Fruit fly (Drosophila melanogaster) whole organism, prepupa: Measurements from ENCODE around the gene rt.

Experiments used
- Blimp-1 ChIP-seq: fragments of 200-800 bp; sonication (Bioruptor generic); optimal IDR thresholded peaks from 3 replicates; lab custom pipeline; 2017; ENCODE audit warnings: missing biosample characterization, missing genetic modification characterization, mild to moderate bottlenecking, moderate library complexity, missing genetic modification reagents
- CG7368 ChIP-seq: fragments of 200-800 bp; sonication (Bioruptor generic); optimal IDR thresholded peaks from 3 replicates; lab custom pipeline; 2016; ENCODE audit warnings: missing biosample characterization, missing genetic modification characterization
- CG8632 ChIP-seq: fragments of 200-800 bp; sonication (Bioruptor generic); optimal IDR thresholded peaks from 3 replicates; lab custom pipeline; 2016; ENCODE audit warnings: missing biosample characterization, missing genetic modification characterization
- Gug ChIP-seq: fragments of 200-800 bp; sonication (Bioruptor generic); IDR thresholded peaks from 2 replicates; pipeline ENCODE4 v1.3.6; 2022; ENCODE audit warnings: missing biosample characterization, missing genetic modification characterization
- Hr39 ChIP-seq: fragments of 200-800 bp; sonication (Bioruptor generic); optimal IDR thresholded peaks from 2 replicates; lab custom pipeline; 2016; ENCODE audit warnings: missing biosample characterization, missing genetic modification characterization
- Lpt ChIP-seq: fragments of 200-800 bp; sonication (Bioruptor generic); optimal IDR thresholded peaks from 3 replicates; lab custom pipeline; 2016; ENCODE audit warnings: missing biosample characterization, missing genetic modification characterization
- Sox102F ChIP-seq: fragments of 200-800 bp; sonication (Bioruptor generic); optimal IDR thresholded peaks from 2 replicates; lab custom pipeline; 2016; ENCODE audit warnings: missing biosample characterization, mild to moderate bottlenecking, missing genetic modification characterization
- eg ChIP-seq: fragments of 200-800 bp; sonication (Bioruptor generic); IDR thresholded peaks from 3 replicates; pipeline ENCODE4 v1.3.6; 2022; ENCODE audit warnings: missing biosample characterization, missing genetic modification characterization
- fkh ChIP-seq: fragments of 200-800 bp; sonication (Bioruptor generic); optimal IDR thresholded peaks from 3 replicates; lab custom pipeline; 2017; ENCODE audit warnings: missing biosample characterization, mild to moderate bottlenecking, missing genetic modification characterization, moderate library complexity
- pdm3 ChIP-seq: fragments of 200-800 bp; sonication (Bioruptor generic); optimal IDR thresholded peaks from 3 replicates; lab custom pipeline; 2016; ENCODE audit warnings: missing biosample characterization, missing genetic modification characterization
- salr ChIP-seq, 2 experiments: fragments of 200-800 bp; sonication (Bioruptor generic); optimal IDR thresholded peaks; 3 replicates each; lab custom pipeline; 2016 to 2018; ENCODE audit warnings: missing biosample characterization in 2 of 2, missing genetic modification characterization in 2 of 2, mild to moderate bottlenecking in 1 of 2
- ss ChIP-seq, 2 experiments: fragments of 200-800 bp; sonication (Bioruptor generic); optimal IDR thresholded peaks; 2 replicates in 1 of 2; 3 replicates in 1 of 2; lab custom pipeline; 2017 to 2018; ENCODE audit warnings: mild to moderate bottlenecking in 2 of 2, missing biosample characterization in 2 of 2, missing genetic modification characterization in 2 of 2, moderate library complexity in 1 of 2
- vri ChIP-seq: fragments of 200-800 bp; sonication (Bioruptor generic); optimal IDR thresholded peaks from 3 replicates; lab custom pipeline; 2016; ENCODE audit warnings: missing biosample characterization, mild to moderate bottlenecking, missing genetic modification characterization

dm6 chr3L:11557209-11557608, 30.4 kb downstream of the rt start:
- no peak for TF ChIP-seq pdm3
- no peak for TF ChIP-seq fkh (GFP tag; lab: Kevin White, UChicago)
- TF ChIP-seq ss (GFP tag; optimal IDR thresholded peaks at IDR 0.05; lab: Kevin White, UChicago), result peak; percentile 81 to 82
- peak in 1 of 2 experiments; percentile 11 for TF ChIP-seq salr (GFP tag; optimal IDR thresholded peaks at IDR 0.05; lab: Kevin White, UChicago)
- no peak for TF ChIP-seq Hr39 (GFP tag; lab: Kevin White, UChicago)
- TF ChIP-seq Sox102F (GFP tag; lab: Kevin White, UChicago), result no peak
- TF ChIP-seq eg, result peak; percentile 74; the same call in 2 of the 3 replicates
- no peak for TF ChIP-seq CG7368 (GFP tag; lab: Kevin White, UChicago)
- TF ChIP-seq Blimp-1 (GFP tag; lab: Kevin White, UChicago), result no peak
- 0 out of 2 replicates have a peak, but pooled peaks have one; percentile 16 for TF ChIP-seq Gug (GFP tag; lab: Robert Waterston, UW)
- no peak for TF ChIP-seq CG8632 (GFP tag; lab: Kevin White, UChicago)
- TF ChIP-seq Lpt (GFP tag; lab: Kevin White, UChicago), result peak; percentile 28
- no peak for TF ChIP-seq vri (GFP tag; lab: Kevin White, UChicago)
